Fruit fly (Drosophila melanogaster): Measurements from ENCODE around the gene CG42367.

CG42367 gene

DNA sequence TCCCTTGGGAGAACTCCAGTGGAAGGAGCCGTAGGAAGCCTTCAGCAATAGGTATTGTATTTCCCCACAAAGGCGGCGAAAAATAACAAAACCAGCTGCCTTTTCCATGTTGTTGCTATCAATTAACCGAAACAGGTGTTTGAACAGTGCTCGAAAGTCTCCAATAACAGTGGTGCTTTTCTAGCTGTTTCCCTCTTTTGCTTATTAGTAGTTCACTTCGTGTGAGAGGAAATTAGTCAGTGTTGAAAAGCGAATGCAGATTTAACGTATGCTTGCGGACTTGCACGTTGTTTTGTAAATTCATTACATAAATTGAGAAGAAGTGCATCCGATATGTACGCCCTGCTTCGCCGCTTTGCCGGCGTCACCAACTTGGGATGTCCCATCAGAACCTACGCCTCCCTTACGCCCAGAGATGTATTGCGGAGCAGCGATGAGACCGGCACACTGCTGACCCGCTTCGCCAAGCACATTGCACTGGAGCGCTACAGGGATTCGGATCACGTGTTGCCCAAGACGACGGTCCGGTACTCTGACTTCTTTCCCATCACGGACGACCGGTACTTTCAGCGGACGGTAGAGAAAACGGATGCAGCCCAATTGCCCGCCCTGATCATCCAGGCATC lies 8.4 kb downstream of the CG42367 start, which contains the start of the genes Datp and CG4619 (continued):
- TF ChIP-seq MESR4 (GFP tag; optimal IDR thresholded peaks at IDR 0.05) (peak; percentile 68), CG6683 (GFP tag; optimal IDR thresholded peaks at IDR 0.05) (no peak), HLH4C (GFP tag; IDR thresholded peaks at IDR 0.05; ENCODE audit: partially characterized antibody) (no peak), CG2120 (GFP tag; optimal IDR thresholded peaks at IDR 0.05) (peak; percentile 75), CG17802 (tag; optimal IDR thresholded peaks at IDR 0.05) (no peak), wek (GFP tag; optimal IDR thresholded peaks at IDR 0.05) (no peak), Sox100B (GFP tag; optimal IDR thresholded peaks at IDR 0.05) (no peak), kah (GFP tag; optimal IDR thresholded peaks at IDR 0.05) (peak; percentile 97), toy (GFP tag; IDR thresholded peaks at IDR 0.05) (no peak), sug (tag; optimal IDR thresholded peaks at IDR 0.05) (no peak), Atf-2 (GFP tag; optimal IDR thresholded peaks at IDR 0.05) (no peak), salm (tag; optimal IDR thresholded peaks at IDR 0.05) (no peak), CG7745 (tag; optimal IDR thresholded peaks at IDR 0.05) (no peak), pfk (GFP tag; optimal IDR thresholded peaks at IDR 0.05) (peak; percentile 9), CG6854 (GFP tag; optimal IDR thresholded peaks at IDR 0.05) (no peak), CG11695 (GFP tag; IDR thresholded peaks at IDR 0.05) (no peak), CG9215 (GFP tag; IDR thresholded peaks at IDR 0.05) (peak; percentile 38), CG34376 (GFP tag; optimal IDR thresholded peaks at IDR 0.05) (peak; percentile 31), caup (GFP tag; optimal IDR thresholded peaks at IDR 0.05; ENCODE audit: severe bottlenecking) (peak; percentile 54), CG9797 (GFP tag; optimal IDR thresholded peaks at IDR 0.05) (peak; percentile 8), CG31441 (GFP tag; IDR thresholded peaks at IDR 0.05) (no peak), CG10462 (GFP tag; optimal IDR thresholded peaks at IDR 0.05) (no peak), BEAF-32 (GFP tag; optimal IDR thresholded peaks at IDR 0.05) (peak; percentile 23), Ravus (GFP tag; IDR thresholded peaks at IDR 0.05) (no peak), jing (GFP tag; optimal IDR thresholded peaks at IDR 0.05) (no peak), CG6272 (GFP tag; IDR thresholded peaks at IDR 0.05) (no peak), CG12391 (tag; optimal IDR thresholded peaks at IDR 0.05) (peak; percentile 19), MBD-R2 (GFP tag; IDR thresholded peaks at IDR 0.05) (peak; percentile 93), al (GFP tag; IDR thresholded peaks at IDR 0.05) (no peak; the same call in 1 of the 2 replicates), zf30C (GFP tag; optimal IDR thresholded peaks at IDR 0.05) (peak; percentile 19), TFAM (GFP tag; optimal IDR thresholded peaks at IDR 0.05) (no peak), Lpt (GFP tag; optimal IDR thresholded peaks at IDR 0.05) (no peak), yki (optimal IDR thresholded peaks at IDR 0.05) (no peak), Ets65A (GFP tag) (peak; percentile 91), CG31224 (GFP tag; IDR thresholded peaks at IDR 0.05) (no peak), repo (GFP tag; optimal IDR thresholded peaks at IDR 0.05) (peak; percentile 16), sqz (GFP tag; optimal IDR thresholded peaks at IDR 0.05) (no peak), Awh (GFP tag; IDR thresholded peaks at IDR 0.05) (no peak), Side (GFP tag; optimal IDR thresholded peaks at IDR 0.05) (peak; percentile 27), NK7.1 (GFP tag; optimal IDR thresholded peaks at IDR 0.05) (no peak), CG10431 (GFP tag; optimal IDR thresholded peaks at IDR 0.05) (peak; percentile 68), CG7839 (tag; optimal IDR thresholded peaks at IDR 0.05) (no peak), Nf-YC (tag; optimal IDR thresholded peaks at IDR 0.05) (no peak), CG11085 (GFP tag; IDR thresholded peaks at IDR 0.05) (0 out of 2 replicates have a peak, but pooled peaks have one; percentile 40), CHES-1-like (GFP tag; optimal IDR thresholded peaks at IDR 0.05) (peak; percentile 29), jumu (GFP tag; optimal IDR thresholded peaks at IDR 0.05) (peak; percentile 8), mld (GFP tag; IDR thresholded peaks at IDR 0.05; ENCODE audit: partially characterized antibody) (no peak), vnd (GFP tag; IDR thresholded peaks at IDR 0.05; ENCODE audit: partially characterized antibody) (no peak), Oaz (GFP tag; IDR thresholded peaks at IDR 0.05) (no peak), Camta (GFP tag; optimal IDR thresholded peaks at IDR 0.05) (no peak), CG9876 (GFP tag; optimal IDR thresholded peaks at IDR 0.05) (peak; percentile 48)

All from whole organism, embryonic.